Worm (Caenorhabditis elegans): ENCODE results near the gene cutc-1.

Gene cutc-1

DNA sequence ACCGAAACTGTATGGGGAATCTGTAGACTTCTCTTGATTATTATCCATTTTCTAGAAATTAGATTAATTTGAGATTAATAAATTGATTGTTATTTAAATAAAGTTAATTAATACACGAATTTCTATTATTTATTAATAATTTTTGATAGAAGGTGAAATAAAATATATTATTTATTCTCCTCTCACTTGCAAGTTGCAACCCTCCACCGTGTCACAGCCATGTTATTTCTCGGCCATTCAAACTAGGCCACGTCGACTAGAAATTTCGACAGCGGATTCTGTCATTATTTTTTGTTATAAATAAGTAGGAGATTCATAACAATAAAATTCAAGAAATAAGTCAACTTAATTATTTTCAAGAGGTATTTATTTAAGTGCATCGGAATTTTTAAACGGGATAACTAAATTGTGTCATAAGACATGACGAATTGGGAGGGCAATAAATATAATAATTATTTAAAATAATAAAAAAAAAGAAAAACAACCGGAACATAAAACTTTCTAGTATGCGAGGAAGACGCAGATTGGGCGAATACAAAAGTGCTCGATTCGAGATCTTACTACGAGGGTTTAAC, 40.2 kb upstream of the cutc-1 start, which contains the start of gene ufbp-1 (continued):
- TF ChIP-seq spr-1 (tag; optimal IDR thresholded peaks at IDR 0.05), result peak; percentile 26
- peak; percentile 34 for TF ChIP-seq hlh-30 (tag; optimal IDR thresholded peaks at IDR 0.05; ENCODE audit: insufficient read depth)
- TF ChIP-seq spr-3 (GFP tag; optimal IDR thresholded peaks at IDR 0.05), result peak; percentile 57
- TF ChIP-seq Y5F2A.4 (GFP tag; optimal IDR thresholded peaks at IDR 0.05), result peak; percentile 77
- peak; percentile 14 for TF ChIP-seq nhr-28 (tag; optimal IDR thresholded peaks at IDR 0.05)
- peak; percentile 49 for TF ChIP-seq mxl-3 (GFP tag; optimal IDR thresholded peaks at IDR 0.05)
- no peak for TF ChIP-seq ceh-32 (tag; optimal IDR thresholded peaks at IDR 0.05; ENCODE audit: poor library complexity)
- peak; percentile 8 for TF ChIP-seq F37D6.2 (tag; optimal IDR thresholded peaks at IDR 0.05)
- peak; percentile 37; the same call in 1 of the 2 replicates for TF ChIP-seq ZK337.2 (GFP tag; IDR thresholded peaks at IDR 0.05)
- TF ChIP-seq daf-16 (GFP tag; optimal IDR thresholded peaks at IDR 0.05), result peak; percentile 49 to 61
- TF ChIP-seq daf-16 (tag; optimal IDR thresholded peaks at IDR 0.05), result peak; percentile 86
- peak; percentile 78; the same call in 1 of the 2 replicates for TF ChIP-seq tra-1 (GFP tag; IDR thresholded peaks at IDR 0.05)
- no peak for TF ChIP-seq nhr-237 (tag; optimal IDR thresholded peaks at IDR 0.05)
- TF ChIP-seq daf-8 (GFP tag; IDR thresholded peaks at IDR 0.05), result 0 out of 2 replicates have a peak, but pooled peaks have one; percentile 23
- peak; percentile 72 for TF ChIP-seq aly-2 (tag; optimal IDR thresholded peaks at IDR 0.05)
- no peak for TF ChIP-seq set-16 (GFP tag; IDR thresholded peaks at IDR 0.05)
- peak; percentile 84 for TF ChIP-seq lin-13 (GFP tag; optimal IDR thresholded peaks at IDR 0.05)
- peak; percentile 26 for TF ChIP-seq rbr-2 (tag; optimal IDR thresholded peaks at IDR 0.05)
- no peak; the same call in 1 of the 2 replicates for TF ChIP-seq vab-7 (GFP tag; IDR thresholded peaks at IDR 0.05)
- TF ChIP-seq arid-1 (GFP tag; conservative IDR thresholded peaks at IDR 0.05), result peak; percentile 82
- no peak for TF ChIP-seq egl-27 (tag; optimal IDR thresholded peaks at IDR 0.05)
- peak; percentile 34 for TF ChIP-seq nhr-111 (GFP tag; optimal IDR thresholded peaks at IDR 0.05)
- TF ChIP-seq attf-4 (tag; optimal IDR thresholded peaks at IDR 0.05), result peak; percentile 42
- peak; percentile 62 for TF ChIP-seq F49E8.2 (tag; optimal IDR thresholded peaks at IDR 0.05; ENCODE audit: borderline replicate concordance)
- TF ChIP-seq zfp-3 (GFP tag; conservative IDR thresholded peaks at IDR 0.05), result peak; percentile 96
- peak; percentile 71 for TF ChIP-seq gei-8 (GFP tag; optimal IDR thresholded peaks at IDR 0.05)
- peak; percentile 60 for TF ChIP-seq duxl-1 (tag; optimal IDR thresholded peaks at IDR 0.05; ENCODE audit: poor library complexity)
- peak; percentile 79 for TF ChIP-seq php-3 (GFP tag; IDR thresholded peaks at IDR 0.05)
- no peak for TF ChIP-seq F10B5.3 (tag; optimal IDR thresholded peaks at IDR 0.05)
- no peak for TF ChIP-seq jun-1 (tag; optimal IDR thresholded peaks at IDR 0.05)
- no peak for TF ChIP-seq F26F4.8 (GFP tag; conservative IDR thresholded peaks at IDR 0.05)
- no peak for TF ChIP-seq F44E2.7 (GFP tag; IDR thresholded peaks at IDR 0.05)
- TF ChIP-seq ceh-20 (GFP tag; IDR thresholded peaks at IDR 0.05), result no peak
- 0 out of 2 replicates have a peak, but pooled peaks have one; percentile 54 for TF ChIP-seq egl-43 (GFP tag; IDR thresholded peaks at IDR 0.05)
- no peak for TF ChIP-seq ztf-11 (tag; optimal IDR thresholded peaks at IDR 0.05)
- no peak for TF ChIP-seq nhr-10 (tag; optimal IDR thresholded peaks at IDR 0.05)
- TF ChIP-seq aha-1 (tag), result no peak
- no peak for TF ChIP-seq ceh-28 (tag; optimal IDR thresholded peaks at IDR 0.05)
- no peak for TF ChIP-seq pqm-1 (tag; optimal IDR thresholded peaks at IDR 0.05)
- TF ChIP-seq madf-9 (GFP tag; conservative IDR thresholded peaks at IDR 0.05), result 0 out of 2 replicates have a peak, but pooled peaks have one; percentile 24
- peak; percentile 79 for TF ChIP-seq Y48G9A.11 (GFP tag; IDR thresholded peaks at IDR 0.05)
- TF ChIP-seq ceh-44 (GFP tag; IDR thresholded peaks at IDR 0.05), result peak; percentile 14; the same call in 1 of the 2 replicates
- peak; percentile 38 for TF ChIP-seq zip-2 (tag; optimal IDR thresholded peaks at IDR 0.05)
- peak in 1 of 2 experiments; percentile 93 for TF ChIP-seq lsy-2 (tag; optimal IDR thresholded peaks at IDR 0.05)
- TF ChIP-seq D1046.2 (GFP tag; IDR thresholded peaks at IDR 0.05), result no peak
- no peak for TF ChIP-seq ces-1 (GFP tag; optimal IDR thresholded peaks at IDR 0.05)
- TF ChIP-seq dpl-1 (GFP tag; optimal IDR thresholded peaks at IDR 0.05), result peak; percentile 61
- peak; percentile 65 for TF ChIP-seq ama-1 (optimal IDR thresholded peaks at IDR 0.05)
- no peak for TF ChIP-seq fkh-10 (GFP tag; optimal IDR thresholded peaks at IDR 0.05)
- TF ChIP-seq T20F7.1 (GFP tag; optimal IDR thresholded peaks at IDR 0.05), result peak; percentile 87
- TF ChIP-seq lir-3 (tag; optimal IDR thresholded peaks at IDR 0.05), result no peak

Data from whole organism, L4 larva.